Worm (Caenorhabditis elegans) whole organism, midembryonic: ENCODE measurements around the gene pfkb-1.2.
A peak's percentile ranks its signal among the peaks of the same experiment; 100 is the strongest.

Source experiments
- T22C8.4 ChIP-seq: fragments of 200-800 bp; sonication (Bioruptor generic); IDR thresholded peaks from 2 replicates; pipeline ENCODE4 v1.3.6; 2022; ENCODE audit warnings: missing genetic modification characterization, missing compliant biosample characterization
- cog-1 ChIP-seq: sonication (generic microtip); optimal IDR thresholded peaks from 2 replicates; lab custom pipeline; 2016; ENCODE audit warnings: missing genetic modification characterization, missing compliant biosample characterization
- flt-1 ChIP-seq: fragments of 200-800 bp; sonication (Bioruptor generic); IDR thresholded peaks from 2 replicates; pipeline ENCODE4 v1.3.6; 2022; ENCODE audit warnings: missing genetic modification characterization, missing compliant biosample characterization
- klf-2 ChIP-seq: fragments of 200-800 bp; sonication (Bioruptor generic); conservative IDR thresholded peaks from 2 replicates; pipeline ENCODE4 v1.3.6; 2022; ENCODE audit warnings: missing genetic modification reagents, missing genetic modification characterization, missing compliant biosample characterization
- med-1 ChIP-seq: sonication (generic microtip); optimal IDR thresholded peaks from 2 replicates; lab custom pipeline; 2017; ENCODE audit warnings: missing genetic modification characterization, mild to moderate bottlenecking, missing compliant biosample characterization, antibody characterized with exemption, missing genetic modification reagents; ENCODE audit not compliant: insufficient read depth
- ref-1 ChIP-seq: fragments of 200-800 bp; sonication (Bioruptor generic); conservative IDR thresholded peaks from 2 replicates; pipeline ENCODE4 v1.3.6; 2022; ENCODE audit warnings: missing genetic modification reagents, missing genetic modification characterization, missing compliant biosample characterization
- tab-1 ChIP-seq: fragments of 200-800 bp; sonication (Bioruptor generic); IDR thresholded peaks from 2 replicates; pipeline ENCODE4 v1.3.6; 2022; ENCODE audit warnings: missing genetic modification characterization, missing compliant biosample characterization
- ztf-23 ChIP-seq: fragments of 200-800 bp; sonication (Bioruptor generic); IDR thresholded peaks from 2 replicates; pipeline ENCODE4 v1.3.6; 2022; ENCODE audit warnings: missing genetic modification reagents, missing genetic modification characterization, missing compliant biosample characterization
- ztf-29 ChIP-seq: fragments of 200-800 bp; sonication (Bioruptor generic); IDR thresholded peaks from 2 replicates; pipeline ENCODE4 v1.3.6; 2022; ENCODE audit warnings: missing genetic modification reagents, missing genetic modification characterization, missing compliant biosample characterization

The pfkb-1.2 gene

ce11 chrIV:5967035-5967499 is 25.3 kb downstream of the pfkb-1.2 start:
- TF ChIP-seq ztf-29 (GFP tag; lab: Robert Waterston, UW) (peak; percentile 95), flt-1 (GFP tag; lab: Robert Waterston, UW) (peak; percentile 94), klf-2 (GFP tag; lab: Robert Waterston, UW) (peak; percentile 86), tab-1 (GFP tag; lab: Robert Waterston, UW) (peak; percentile 90), med-1 (GFP tag; lab: Kevin White, UChicago) (peak; percentile 52), ztf-23 (GFP tag; lab: Robert Waterston, UW) (peak; percentile 93), ref-1 (GFP tag; lab: Robert Waterston, UW) (peak; percentile 81), T22C8.4 (GFP tag; lab: Robert Waterston, UW) (peak; percentile 87), cog-1 (tag; lab: Kevin White, UChicago) (peak; percentile 82)

- no peak for TF ChIP-seq ztf-23 (GFP tag; lab: Robert Waterston, UW)
- no peak for TF ChIP-seq med-1 (GFP tag; lab: Kevin White, UChicago)
- TF ChIP-seq ztf-29 (GFP tag; lab: Robert Waterston, UW): no peak
- TF ChIP-seq ref-1 (GFP tag; lab: Robert Waterston, UW): no peak
- TF ChIP-seq flt-1 (GFP tag; lab: Robert Waterston, UW): no peak
- no peak for TF ChIP-seq klf-2 (GFP tag; lab: Robert Waterston, UW)
- TF ChIP-seq T22C8.4 (GFP tag; lab: Robert Waterston, UW): no peak
- TF ChIP-seq tab-1 (GFP tag; lab: Robert Waterston, UW): no peak
- no peak for TF ChIP-seq cog-1 (tag; lab: Kevin White, UChicago)
Observed at ce11 chrIV:5970526-5970925, 28.8 kb downstream of the pfkb-1.2 start.

- TF ChIP-seq ref-1 (GFP tag; lab: Robert Waterston, UW) (no peak), cog-1 (tag; lab: Kevin White, UChicago) (peak; percentile 56), flt-1 (GFP tag; lab: Robert Waterston, UW) (peak; percentile 59; the same call in 1 of the 2 replicates)
Observed at ce11 chrIV:5973947-5974495, 32.3 kb downstream of the pfkb-1.2 start.

- TF ChIP-seq klf-2 (GFP tag; lab: Robert Waterston, UW): no peak
Observed at ce11 chrIV:5975202-5975601, 33.5 kb downstream of the pfkb-1.2 start, which contains the start of gene unc-44. Gene unc-44, plus strand, starts transcription at chrIV:5975557.

- TF ChIP-seq tab-1 (GFP tag; lab: Robert Waterston, UW) (no peak), T22C8.4 (GFP tag; lab: Robert Waterston, UW) (no peak), klf-2 (GFP tag; lab: Robert Waterston, UW) (no peak), ztf-23 (GFP tag; lab: Robert Waterston, UW) (no peak), cog-1 (tag; lab: Kevin White, UChicago) (no peak), flt-1 (GFP tag; lab: Robert Waterston, UW) (no peak), ztf-29 (GFP tag; lab: Robert Waterston, UW) (no peak), med-1 (GFP tag; lab: Kevin White, UChicago) (no peak), ref-1 (GFP tag; lab: Robert Waterston, UW) (no peak)
Observed at ce11 chrIV:5977276-5977675, 35.5 kb downstream of the pfkb-1.2 start.

- TF ChIP-seq med-1 (GFP tag; lab: Kevin White, UChicago): no peak
- TF ChIP-seq ztf-29 (GFP tag; lab: Robert Waterston, UW): no peak
- TF ChIP-seq tab-1 (GFP tag; lab: Robert Waterston, UW): no peak
- no peak for TF ChIP-seq cog-1 (tag; lab: Kevin White, UChicago)
- no peak for TF ChIP-seq klf-2 (GFP tag; lab: Robert Waterston, UW)
- TF ChIP-seq ztf-23 (GFP tag; lab: Robert Waterston, UW): no peak
Observed at ce11 chrIV:5979818-5980217, 38.1 kb downstream of the pfkb-1.2 start.

ce11 chrIV:5983191-5983590 is 41.5 kb downstream of the pfkb-1.2 start:
- TF ChIP-seq klf-2 (GFP tag; lab: Robert Waterston, UW) (no peak), cog-1 (tag; lab: Kevin White, UChicago) (no peak), flt-1 (GFP tag; lab: Robert Waterston, UW) (no peak), med-1 (GFP tag; lab: Kevin White, UChicago) (no peak), ztf-29 (GFP tag; lab: Robert Waterston, UW) (no peak), ztf-23 (GFP tag; lab: Robert Waterston, UW) (no peak), ref-1 (GFP tag; lab: Robert Waterston, UW) (no peak), tab-1 (GFP tag; lab: Robert Waterston, UW) (no peak)

- TF ChIP-seq ztf-23 (GFP tag; lab: Robert Waterston, UW) (no peak), flt-1 (GFP tag; lab: Robert Waterston, UW) (no peak), tab-1 (GFP tag; lab: Robert Waterston, UW) (no peak), ref-1 (GFP tag; lab: Robert Waterston, UW) (no peak), med-1 (GFP tag; lab: Kevin White, UChicago) (no peak), T22C8.4 (GFP tag; lab: Robert Waterston, UW) (no peak), cog-1 (tag; lab: Kevin White, UChicago) (no peak), klf-2 (GFP tag; lab: Robert Waterston, UW) (no peak), ztf-29 (GFP tag; lab: Robert Waterston, UW) (no peak)
Observed at ce11 chrIV:5985422-5985821, 43.7 kb downstream of the pfkb-1.2 start.

- TF ChIP-seq cog-1 (tag; lab: Kevin White, UChicago) (no peak), tab-1 (GFP tag; lab: Robert Waterston, UW) (no peak), T22C8.4 (GFP tag; lab: Robert Waterston, UW) (no peak), flt-1 (GFP tag; lab: Robert Waterston, UW) (no peak)
Observed at ce11 chrIV:5985823-5986222, 44.1 kb downstream of the pfkb-1.2 start.
